Fruit fly (Drosophila melanogaster): ENCODE results near the gene CG16749.

CG16749 gene

DNA sequence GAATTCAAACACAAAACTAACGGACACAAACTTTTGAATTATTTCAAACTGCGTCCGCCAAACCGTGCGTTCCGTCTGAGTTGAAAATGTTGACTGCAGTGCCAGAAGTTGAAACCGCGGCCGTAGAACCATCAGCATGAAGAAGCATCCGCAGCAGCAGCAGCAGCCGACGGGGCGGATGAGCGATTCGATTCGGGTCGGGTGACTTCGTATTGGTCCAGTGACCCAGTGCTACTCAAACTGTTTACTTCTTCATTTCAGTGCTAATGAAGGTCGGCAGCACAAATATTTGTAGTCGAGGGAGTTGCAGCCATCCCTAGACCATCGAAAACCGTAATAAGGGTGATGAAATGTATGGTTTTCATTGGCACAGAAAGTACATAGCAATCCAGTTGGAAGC is 3.3 kb downstream of the CG16749 start, which contains the start of gene CG8861:
CG8861 (minus strand) TSS at position 101 of the 400 bp plus-strand sequence.
- no peak for TF ChIP-seq Myc (optimal IDR thresholded peaks at IDR 0.05)
- TF ChIP-seq psq (optimal IDR thresholded peaks at IDR 0.05), result no peak

DNA sequence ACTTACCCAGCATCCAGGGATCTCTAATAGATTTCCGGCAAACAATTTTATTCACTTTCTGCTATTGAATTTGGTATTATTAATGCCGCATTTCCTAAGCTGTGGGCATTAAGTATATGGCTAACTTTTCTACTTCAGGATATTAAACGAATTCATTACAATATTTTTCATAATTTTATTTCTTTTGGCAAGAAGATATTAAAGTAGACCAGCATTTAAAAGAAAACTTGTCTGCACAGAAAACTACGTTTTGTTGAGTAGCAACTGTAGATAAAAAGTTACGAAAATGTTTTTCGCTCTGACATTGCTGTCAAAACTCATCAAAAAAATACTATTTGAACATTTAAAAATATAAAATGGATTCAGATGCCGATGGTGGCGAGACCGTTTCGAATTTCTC is 10.2 kb downstream of the CG16749 start, which contains the start of gene HP1e:
HP1e (plus strand) TSS at position 301 of the 400 bp plus-strand sequence.
- no peak for TF ChIP-seq h (optimal IDR thresholded peaks at IDR 0.05)
- TF ChIP-seq ttk (optimal IDR thresholded peaks at IDR 0.05), result no peak
- TF ChIP-seq Sin3A (optimal IDR thresholded peaks at IDR 0.05), result no peak

DNA sequence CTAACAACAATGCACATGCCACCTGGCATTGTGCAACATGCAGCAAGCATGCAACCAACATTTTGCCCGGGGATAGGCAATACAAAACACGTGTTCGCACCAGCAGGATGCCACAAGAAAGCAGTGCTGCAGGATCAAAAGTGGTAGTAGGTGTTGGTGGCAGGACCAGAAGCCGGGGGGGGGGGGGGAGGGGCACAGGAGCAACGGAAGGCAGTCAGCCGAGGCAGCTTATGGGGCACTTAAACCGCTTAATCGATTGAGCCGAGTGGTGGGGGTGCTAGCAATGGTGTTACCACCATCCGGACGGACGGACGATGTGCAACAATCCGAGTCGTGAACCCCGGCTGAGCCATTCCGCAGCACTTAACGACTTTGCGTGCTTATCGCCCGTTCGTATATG is 34.5 kb downstream of the CG16749 start:
- TF ChIP-seq Myc (optimal IDR thresholded peaks at IDR 0.05) (no peak), psq (optimal IDR thresholded peaks at IDR 0.05) (no peak), ttk (optimal IDR thresholded peaks at IDR 0.05) (no peak), insv (optimal IDR thresholded peaks at IDR 0.05) (no peak), h (optimal IDR thresholded peaks at IDR 0.05) (no peak), Sin3A (optimal IDR thresholded peaks at IDR 0.05) (no peak)

DNA sequence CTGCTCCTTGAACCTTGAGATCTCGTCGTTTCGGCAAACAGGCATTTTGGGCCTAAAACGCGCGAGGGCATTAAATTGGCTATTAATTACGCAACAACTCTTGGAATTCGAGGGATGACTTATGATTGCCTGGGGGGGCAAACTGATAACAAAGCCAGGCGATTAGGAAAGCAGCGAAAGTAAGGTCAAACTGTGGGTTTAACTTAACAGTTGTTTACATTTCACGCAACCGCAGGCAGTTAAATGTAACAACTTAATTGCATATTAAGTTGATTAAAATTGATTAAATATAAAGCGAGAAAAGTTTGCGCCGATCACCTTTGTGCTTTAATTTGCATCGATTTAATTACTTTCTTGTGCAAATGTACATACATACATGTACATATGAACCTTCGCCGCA is 44.0 kb downstream of the CG16749 start:
- no peak for TF ChIP-seq ttk (optimal IDR thresholded peaks at IDR 0.05)
- TF ChIP-seq Myc (optimal IDR thresholded peaks at IDR 0.05), result no peak
- no peak for TF ChIP-seq psq (optimal IDR thresholded peaks at IDR 0.05)
- no peak for TF ChIP-seq h (optimal IDR thresholded peaks at IDR 0.05)
- TF ChIP-seq Sin3A (optimal IDR thresholded peaks at IDR 0.05), result no peak
- no peak for TF ChIP-seq insv (optimal IDR thresholded peaks at IDR 0.05)
